Worm (Caenorhabditis elegans): ENCODE results near the gene acd-3.
A peak's percentile ranks its signal among the peaks of the same experiment; 100 is the strongest.

Gene acd-3

ce11 chrX:14819495-14819894 is 29.6 kb upstream of the acd-3 start (continued):
- TF ChIP-seq Y5F2A.4 (GFP tag; optimal IDR thresholded peaks at IDR 0.05) (no peak), nhr-28 (tag; optimal IDR thresholded peaks at IDR 0.05) (no peak), ZK337.2 (GFP tag; IDR thresholded peaks at IDR 0.05) (no peak), D1046.2 (GFP tag; IDR thresholded peaks at IDR 0.05) (no peak), pqm-1 (tag; optimal IDR thresholded peaks at IDR 0.05) (no peak), nhr-237 (tag; optimal IDR thresholded peaks at IDR 0.05) (no peak), lin-29 (GFP tag; IDR thresholded peaks at IDR 0.05) (peak; percentile 27; the same call in 1 of the 2 replicates)

- no peak for TF ChIP-seq jun-1 (tag; optimal IDR thresholded peaks at IDR 0.05)
- TF ChIP-seq nhr-6 (tag; optimal IDR thresholded peaks at IDR 0.05), result peak; percentile 6
- TF ChIP-seq F26F4.8 (GFP tag; conservative IDR thresholded peaks at IDR 0.05), result no peak
- no peak for TF ChIP-seq mes-2 (tag; optimal IDR thresholded peaks at IDR 0.05; ENCODE audit: poor library complexity, severe bottlenecking)
- TF ChIP-seq nhr-11 (tag; optimal IDR thresholded peaks at IDR 0.05), result peak; percentile 58
- TF ChIP-seq madf-9 (GFP tag; conservative IDR thresholded peaks at IDR 0.05), result 0 out of 2 replicates have a peak, but pooled peaks have one; percentile 9
- TF ChIP-seq dmd-6 (GFP tag; IDR thresholded peaks at IDR 0.05), result peak; percentile 75
- no peak for TF ChIP-seq ceh-44 (GFP tag; IDR thresholded peaks at IDR 0.05)
- no peak for TF ChIP-seq sdz-12 (GFP tag; optimal IDR thresholded peaks at IDR 0.05)
- TF ChIP-seq F37D6.2 (tag; optimal IDR thresholded peaks at IDR 0.05), result peak; percentile 5
- no peak for TF ChIP-seq tag-97 (GFP tag; IDR thresholded peaks at IDR 0.05)
- TF ChIP-seq nhr-10 (tag; optimal IDR thresholded peaks at IDR 0.05), result no peak
- no peak for TF ChIP-seq daf-19 (GFP tag; conservative IDR thresholded peaks at IDR 0.05)
- TF ChIP-seq pqm-1 (tag; optimal IDR thresholded peaks at IDR 0.05), result peak; percentile 5
- TF ChIP-seq ama-1 (optimal IDR thresholded peaks at IDR 0.05), result no peak
- TF ChIP-seq nhr-41 (GFP tag; IDR thresholded peaks at IDR 0.05), result no peak
- TF ChIP-seq fkh-10 (GFP tag; optimal IDR thresholded peaks at IDR 0.05), result no peak
- TF ChIP-seq Y48G9A.11 (GFP tag; IDR thresholded peaks at IDR 0.05), result no peak
- no peak for TF ChIP-seq nhr-102 (tag; optimal IDR thresholded peaks at IDR 0.05)
- TF ChIP-seq gei-8 (GFP tag; optimal IDR thresholded peaks at IDR 0.05), result no peak
- TF ChIP-seq nhr-42 (GFP tag; IDR thresholded peaks at IDR 0.05), result 0 out of 2 replicates have a peak, but pooled peaks have one; percentile 56
- TF ChIP-seq F44E2.7 (GFP tag; IDR thresholded peaks at IDR 0.05), result no peak
- peak; percentile 91 for TF ChIP-seq nhr-28 (tag; optimal IDR thresholded peaks at IDR 0.05)
- no peak for TF ChIP-seq ZK546.5 (tag; optimal IDR thresholded peaks at IDR 0.05)
- peak; percentile 85 for TF ChIP-seq dve-1 (tag; optimal IDR thresholded peaks at IDR 0.05; ENCODE audit: insufficient read depth)
- TF ChIP-seq snpc-1.2 (GFP tag; IDR thresholded peaks at IDR 0.05), result no peak
- peak; percentile 1 for TF ChIP-seq spr-1 (tag; optimal IDR thresholded peaks at IDR 0.05)
- TF ChIP-seq unc-62 (GFP tag; optimal IDR thresholded peaks at IDR 0.05 in 1 of 2), result peak in 1 of 2 experiments; percentile 50
- no peak for TF ChIP-seq unc-62 (tag; optimal IDR thresholded peaks at IDR 0.05)
- no peak for TF ChIP-seq T20F7.1 (GFP tag; optimal IDR thresholded peaks at IDR 0.05)
- TF ChIP-seq mdl-1 (tag; optimal IDR thresholded peaks at IDR 0.05), result peak; percentile 49 to 90
- no peak for TF ChIP-seq spr-3 (GFP tag; optimal IDR thresholded peaks at IDR 0.05)
- TF ChIP-seq vab-7 (GFP tag; IDR thresholded peaks at IDR 0.05), result no peak
- TF ChIP-seq madf-5 (GFP tag; IDR thresholded peaks at IDR 0.05), result no peak
- no peak for TF ChIP-seq ceh-28 (tag; optimal IDR thresholded peaks at IDR 0.05)
- no peak for TF ChIP-seq aly-2 (tag; optimal IDR thresholded peaks at IDR 0.05)
- no peak for TF ChIP-seq D1046.2 (GFP tag; IDR thresholded peaks at IDR 0.05)
- peak; percentile 76 for TF ChIP-seq nhr-77 (tag; optimal IDR thresholded peaks at IDR 0.05)
- TF ChIP-seq nhr-76 (tag; optimal IDR thresholded peaks at IDR 0.05), result no peak
- TF ChIP-seq nhr-48 (tag; optimal IDR thresholded peaks at IDR 0.05), result peak; percentile 46
- no peak for TF ChIP-seq ceh-62 (tag; optimal IDR thresholded peaks at IDR 0.05)
- TF ChIP-seq ztf-7 (tag; optimal IDR thresholded peaks at IDR 0.05), result peak; percentile 37
- no peak for TF ChIP-seq saeg-2 (GFP tag; IDR thresholded peaks at IDR 0.05)
- TF ChIP-seq ctbp-1 (GFP tag; IDR thresholded peaks at IDR 0.05), result 0 out of 2 replicates have a peak, but pooled peaks have one; percentile 26
- TF ChIP-seq snpc-4 (tag; optimal IDR thresholded peaks at IDR 0.05), result no peak
- TF ChIP-seq mdt-29 (GFP tag; IDR thresholded peaks at IDR 0.05), result no peak
Measured at ce11 chrX:14824490-14825050, 24.5 kb upstream of the acd-3 start, which contains the start of gene mbk-1. TSS of gene mbk-1 (minus strand) at chrX:14824540.

All from whole organism, L4 larva.